Worm (Caenorhabditis elegans) whole organism, early embryonic: ENCODE measurements around the gene Y10G11A.1.
"Not testable (repeated sequence)": the region's sequence is repeated elsewhere in the genome, so short reads cannot be mapped to it uniquely, and the experiment has no call there.

Experiments used
- B0310.2 ChIP-seq: sonication (generic microtip); optimal IDR thresholded peaks from 2 replicates; lab custom pipeline; 2016; ENCODE audit warnings: mild to moderate bottlenecking, missing genetic modification characterization, missing compliant biosample characterization
- F13C5.2 ChIP-seq: sonication (generic microtip); optimal IDR thresholded peaks from 2 replicates; lab custom pipeline; 2017; ENCODE audit warnings: mild to moderate bottlenecking, missing genetic modification characterization, inconsistent platforms, missing compliant biosample characterization
- aly-1 ChIP-seq: sonication (generic microtip); optimal IDR thresholded peaks from 2 replicates; lab custom pipeline; 2016; ENCODE audit warnings: missing genetic modification characterization, missing compliant biosample characterization
- ama-1 ChIP-seq: fragments of 150-350 bp; optimal IDR thresholded peaks from 2 replicates; lab custom pipeline; 2014
- ceh-13 ChIP-seq: fragments of 200-800 bp; sonication (Bioruptor generic); optimal IDR thresholded peaks from 2 replicates; lab custom pipeline; 2018; ENCODE audit warnings: mild to moderate bottlenecking, missing genetic modification characterization, missing compliant biosample characterization
- ceh-36 ChIP-seq: sonication (generic microtip); optimal IDR thresholded peaks from 2 replicates; lab custom pipeline; 2016; ENCODE audit warnings: missing genetic modification characterization, inconsistent platforms, missing compliant biosample characterization
- ets-7 ChIP-seq: sonication (generic microtip); optimal IDR thresholded peaks from 2 replicates; lab custom pipeline; 2016; ENCODE audit warnings: missing genotype, missing genetic modification characterization, missing compliant biosample characterization
- flt-1 ChIP-seq: fragments of 200-800 bp; sonication (Bioruptor generic); IDR thresholded peaks from 2 replicates; pipeline ENCODE4 v1.3.6; 2022; ENCODE audit warnings: missing genetic modification characterization, missing compliant biosample characterization
- hmbx-1 ChIP-seq: sonication (generic microtip); optimal IDR thresholded peaks from 2 replicates; lab custom pipeline; 2016; ENCODE audit warnings: mild to moderate bottlenecking, missing genetic modification characterization, missing compliant biosample characterization
- hmg-4 ChIP-seq: fragments of 200-800 bp; sonication (Bioruptor generic); optimal IDR thresholded peaks from 2 replicates; lab custom pipeline; 2018; ENCODE audit warnings: mild to moderate bottlenecking, missing genetic modification characterization, missing compliant biosample characterization
- hnd-1 ChIP-seq: sonication (generic microtip); optimal IDR thresholded peaks from 2 replicates; lab custom pipeline; 2016; ENCODE audit warnings: missing genetic modification characterization, missing compliant biosample characterization
- pes-1 ChIP-seq: fragments of 200-800 bp; sonication (Bioruptor generic); IDR thresholded peaks from 2 replicates; pipeline ENCODE4 v1.3.6; 2022; ENCODE audit warnings: missing genetic modification reagents, missing genetic modification characterization, missing compliant biosample characterization
- scrt-1 ChIP-seq: fragments of 200-800 bp; sonication (Bioruptor generic); IDR thresholded peaks from 2 replicates; pipeline ENCODE4 v1.3.6; 2022; ENCODE audit warnings: missing genetic modification characterization, missing compliant biosample characterization
- sea-1 ChIP-seq: fragments of 200-800 bp; sonication (Bioruptor generic); conservative IDR thresholded peaks from 2 replicates; pipeline ENCODE4 v1.3.6; 2022; ENCODE audit warnings: missing genetic modification characterization, missing compliant biosample characterization
- tbx-11 ChIP-seq: fragments of 200-800 bp; sonication (Bioruptor generic); IDR thresholded peaks from 2 replicates; pipeline ENCODE4 v1.3.6; 2022; ENCODE audit warnings: missing genetic modification characterization, missing compliant biosample characterization
- tbx-37 ChIP-seq: fragments of 200-800 bp; sonication (Bioruptor generic); conservative IDR thresholded peaks from 2 replicates; pipeline ENCODE4 v1.3.6; 2022; ENCODE audit warnings: missing genetic modification reagents, missing genetic modification characterization, missing compliant biosample characterization
- tra-4 ChIP-seq: sonication (generic microtip); optimal IDR thresholded peaks from 2 replicates; lab custom pipeline; 2017; ENCODE audit warnings: missing genetic modification characterization, missing compliant biosample characterization

Gene Y10G11A.1

ce11 chrIV:16458368-16458767 lies 33.9 kb downstream of the Y10G11A.1 start:
- TF ChIP-seq pes-1 (GFP tag; lab: Robert Waterston, UW) (peak; percentile 91), flt-1 (peak; percentile 90), tbx-37 (0 out of 2 replicates have a peak, but pooled peaks have one; percentile 36)

DNA sequence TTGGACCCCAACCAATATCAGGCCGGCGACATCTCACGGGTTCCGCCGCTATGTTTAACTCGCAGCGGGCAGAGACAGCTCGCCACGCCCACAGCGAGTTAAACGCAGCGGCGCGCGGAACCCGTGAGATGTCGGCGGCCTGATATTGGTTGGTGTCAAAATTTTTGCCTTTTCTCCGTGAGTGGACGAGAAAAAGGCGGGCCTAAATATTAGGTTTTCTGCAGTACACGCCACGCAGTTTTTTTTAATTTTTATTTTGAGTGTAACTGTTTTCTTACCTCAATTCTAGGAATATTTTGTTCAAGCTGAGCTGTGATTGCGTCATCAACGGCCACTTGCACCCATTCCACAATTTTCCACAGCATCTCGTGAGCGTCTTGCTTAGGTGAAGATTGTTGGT lies 39.5 kb downstream of the Y10G11A.1 start:
- 0 out of 2 replicates have a peak, but pooled peaks have one; percentile 15 for TF ChIP-seq sea-1 (GFP tag; lab: Robert Waterston, UW)

ce11 chrIV:16470888-16471287 lies 46.5 kb downstream of the Y10G11A.1 start, which contains the start of gene VY10G11R.1:
VY10G11R.1 (minus strand) TSS chrIV:16470988.
- not testable (repeated sequence) for TF ChIP-seq scrt-1; B0310.2 (tag; lab: Kevin White, UChicago); tbx-37

ce11 chrIV:16471569-16471968 lies 47.1 kb downstream of the Y10G11A.1 start:
- TF ChIP-seq hmbx-1: no peak
- no peak for TF ChIP-seq ceh-13 (GFP tag; lab: Kevin White, UChicago)
- no peak for TF ChIP-seq flt-1
- no peak for TF ChIP-seq F13C5.2 (tag; lab: Kevin White, UChicago)
- no peak for TF ChIP-seq tbx-37
- TF ChIP-seq hmg-4: no peak
- TF ChIP-seq tra-4: no peak
- TF ChIP-seq ceh-36: no peak
- TF ChIP-seq aly-1 (tag; lab: Kevin White, UChicago): no peak

ce11 chrIV:16476081-16476480 lies 51.6 kb downstream of the Y10G11A.1 start:
- TF ChIP-seq hmbx-1 (no peak), ama-1 (lab: Kevin White, UChicago) (no peak), ets-7 (tag; lab: Kevin White, UChicago) (no peak), ceh-13 (GFP tag; lab: Kevin White, UChicago) (no peak), aly-1 (tag; lab: Kevin White, UChicago) (no peak), F13C5.2 (tag; lab: Kevin White, UChicago) (no peak), hmg-4 (no peak), flt-1 (no peak), hnd-1 (tag; lab: Kevin White, UChicago) (no peak), tbx-37 (no peak), B0310.2 (tag; lab: Kevin White, UChicago) (no peak), tra-4 (no peak), tbx-11 (GFP tag; lab: Robert Waterston, UW) (no peak), sea-1 (GFP tag; lab: Robert Waterston, UW) (no peak), pes-1 (GFP tag; lab: Robert Waterston, UW) (no peak), scrt-1 (no peak), ceh-36 (no peak)

DNA sequence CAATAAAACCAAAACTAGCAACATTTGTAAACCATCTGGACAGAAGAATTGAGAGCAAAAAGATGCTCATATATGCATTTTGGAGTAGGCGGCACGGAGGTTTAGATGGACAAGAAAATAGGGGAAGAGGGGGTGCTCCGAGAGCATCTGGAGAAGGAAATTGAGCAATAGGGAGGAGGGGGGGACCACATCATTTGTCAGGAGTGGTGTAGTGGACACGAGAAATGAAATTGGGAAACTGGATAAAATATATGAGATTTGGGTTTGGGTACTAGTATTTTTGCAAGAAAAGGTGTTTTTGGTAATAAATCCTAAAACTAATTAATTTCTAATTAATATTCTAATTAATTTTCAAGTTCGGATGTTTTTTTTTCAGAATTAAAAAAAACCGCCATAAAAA lies 52.7 kb downstream of the Y10G11A.1 start, which contains the start of gene Y51H4A.1:
Y51H4A.1 (minus strand) TSS at position 127 of the 400 bp plus-strand sequence.
- TF ChIP-seq tbx-37 (0 out of 2 replicates have a peak, but pooled peaks have one; percentile 20), hmbx-1 (no peak)
